Fruit fly (Drosophila melanogaster): Measurements from ENCODE around the gene CG11498.

Gene CG11498

dm6 chr3R:30203104-30203986 lies 43.1 kb upstream of the CG11498 start (continued):
- TF ChIP-seq CG8388 (GFP tag; optimal IDR thresholded peaks at IDR 0.05) (peak; percentile 88), CoRest (tag; optimal IDR thresholded peaks at IDR 0.05) (peak; percentile 95), wor (GFP tag; IDR thresholded peaks at IDR 0.05) (peak; percentile 92), pb (GFP tag; optimal IDR thresholded peaks at IDR 0.05) (peak; percentile 99), CG2116 (GFP tag; optimal IDR thresholded peaks at IDR 0.05) (peak; percentile 62), CG9609 (GFP tag; optimal IDR thresholded peaks at IDR 0.05) (peak; percentile 95), CHES-1-like (GFP tag; optimal IDR thresholded peaks at IDR 0.05) (peak; percentile 96), HLHmδ (GFP tag; optimal IDR thresholded peaks at IDR 0.05) (peak; percentile 90), Ssrp (tag; optimal IDR thresholded peaks at IDR 0.05) (peak; percentile 90), PHDP (tag; optimal IDR thresholded peaks at IDR 0.05) (peak; percentile 91), B-H2 (GFP tag; optimal IDR thresholded peaks at IDR 0.05) (peak; percentile 64), ftz-f1 (GFP tag; optimal IDR thresholded peaks at IDR 0.05) (peak; percentile 92), cwo (GFP tag; optimal IDR thresholded peaks at IDR 0.05) (peak; percentile 97), CG31441 (GFP tag; IDR thresholded peaks at IDR 0.05) (peak; percentile 94), CG10959 (GFP tag; IDR thresholded peaks at IDR 0.05) (peak; percentile 88), CG7963 (GFP tag; IDR thresholded peaks at IDR 0.05; ENCODE audit: partially characterized antibody) (no peak), chinmo (GFP tag; IDR thresholded peaks at IDR 0.05; ENCODE audit: partially characterized antibody) (peak; percentile 94), Oli (tag; optimal IDR thresholded peaks at IDR 0.05) (peak; percentile 94), CG12299 (tag; optimal IDR thresholded peaks at IDR 0.05) (peak; percentile 82), her (GFP tag; optimal IDR thresholded peaks at IDR 0.05) (peak; percentile 96), CG14014 (GFP tag; IDR thresholded peaks at IDR 0.05) (peak; percentile 97), Xbp1 (GFP tag; optimal IDR thresholded peaks at IDR 0.05) (peak; percentile 93), CG6689 (GFP tag; IDR thresholded peaks at IDR 0.05) (peak; percentile 95), da (GFP tag; optimal IDR thresholded peaks at IDR 0.05) (peak; percentile 85), CG12071 (GFP tag; optimal IDR thresholded peaks at IDR 0.05) (peak; percentile 96), Kr (GFP tag; optimal IDR thresholded peaks at IDR 0.05) (peak; percentile 62), Dip2 (GFP tag; IDR thresholded peaks at IDR 0.05) (no peak; the same call in 1 of the 2 replicates), Fer3 (tag; optimal IDR thresholded peaks at IDR 0.05) (peak; percentile 96), CG4820 (GFP tag; optimal IDR thresholded peaks at IDR 0.05) (peak; percentile 97), grn (GFP tag; optimal IDR thresholded peaks at IDR 0.05) (peak; percentile 78), org-1 (GFP tag; optimal IDR thresholded peaks at IDR 0.05) (peak; percentile 96), gt (GFP tag; IDR thresholded peaks at IDR 0.05) (peak; percentile 78), CG13296 (GFP tag; optimal IDR thresholded peaks at IDR 0.05) (peak; percentile 94), CG5245 (GFP tag; optimal IDR thresholded peaks at IDR 0.05) (peak; percentile 96), CG14050 (GFP tag; IDR thresholded peaks at IDR 0.05) (peak; percentile 96), CG17328 (GFP tag; IDR thresholded peaks at IDR 0.05) (peak; percentile 70; the same call in 1 of the 2 replicates), CG5180 (GFP tag; optimal IDR thresholded peaks at IDR 0.05) (peak; percentile 87), Ets97D (GFP tag; optimal IDR thresholded peaks at IDR 0.05) (peak; percentile 93), CG2875 (GFP tag; optimal IDR thresholded peaks at IDR 0.05) (peak; percentile 86), Dad (GFP tag; optimal IDR thresholded peaks at IDR 0.05) (peak; percentile 97), lbe (GFP tag; optimal IDR thresholded peaks at IDR 0.05) (no peak), ham (GFP tag; IDR thresholded peaks at IDR 0.05) (peak; percentile 74), CG8924 (tag; optimal IDR thresholded peaks at IDR 0.05) (peak; percentile 97), CG14860 (GFP tag; IDR thresholded peaks at IDR 0.05; ENCODE audit: partially characterized antibody) (no peak), CG7839 (tag; optimal IDR thresholded peaks at IDR 0.05) (peak; percentile 97), CG2889 (GFP tag; IDR thresholded peaks at IDR 0.05) (peak; percentile 73; the same call in 1 of the 3 replicates), gsb (GFP tag; IDR thresholded peaks at IDR 0.05) (peak; percentile 85), HmgD (GFP tag; optimal IDR thresholded peaks at IDR 0.05) (peak; percentile 94)
